Fruit fly (Drosophila melanogaster) whole organism, embryonic: Measurements from ENCODE around the gene CG4393.

Experiments
- Adf1 ChIP-seq: fragments of 200-800 bp; sonication (Bioruptor generic); IDR thresholded peaks from 2 replicates; pipeline ENCODE4 v1.3.6; 2022; ENCODE audit warnings: missing biosample characterization, missing genetic modification characterization
- Atf3 ChIP-seq: fragments of 200-800 bp; sonication (Bioruptor generic); optimal IDR thresholded peaks from 3 replicates; lab custom pipeline; 2016; ENCODE audit warnings: missing biosample characterization, missing genetic modification characterization
- B-H1 ChIP-seq: fragments of 200-800 bp; sonication (Bioruptor generic); IDR thresholded peaks from 3 replicates; pipeline ENCODE4 v1.3.6; 2022; ENCODE audit warnings: missing biosample characterization, missing genetic modification characterization
- CG10147 ChIP-seq: fragments of 200-800 bp; sonication (Bioruptor generic); optimal IDR thresholded peaks from 2 replicates; lab custom pipeline; 2019; ENCODE audit warnings: missing biosample characterization, mild to moderate bottlenecking, missing genetic modification characterization, moderate library complexity
- CG1024 ChIP-seq: fragments of 200-800 bp; sonication (Bioruptor generic); IDR thresholded peaks from 2 replicates; pipeline ENCODE4 v1.3.6; 2022; ENCODE audit warnings: missing biosample characterization, missing genetic modification characterization
- CG11398 ChIP-seq: fragments of 200-800 bp; sonication (Bioruptor generic); optimal IDR thresholded peaks from 2 replicates; lab custom pipeline; 2016; ENCODE audit warnings: missing biosample characterization, missing genetic modification characterization
- CG14050 ChIP-seq: fragments of 200-800 bp; sonication (Bioruptor generic); IDR thresholded peaks from 3 replicates; pipeline ENCODE4 v1.3.6; 2022; ENCODE audit warnings: missing biosample characterization, missing genetic modification characterization
- CG15696 ChIP-seq: fragments of 200-800 bp; sonication (Bioruptor generic); optimal IDR thresholded peaks from 2 replicates; lab custom pipeline; 2019; ENCODE audit warnings: missing biosample characterization, mild to moderate bottlenecking, missing genetic modification characterization, moderate library complexity
- CG17361 ChIP-seq: fragments of 200-800 bp; sonication (Bioruptor generic); IDR thresholded peaks from 3 replicates; pipeline ENCODE4 v1.3.6; 2022; ENCODE audit warnings: missing biosample characterization, missing genetic modification characterization
- CG1832 ChIP-seq: fragments of 200-800 bp; sonication (Bioruptor generic); optimal IDR thresholded peaks from 2 replicates; lab custom pipeline; 2017; ENCODE audit warnings: missing biosample characterization, mild to moderate bottlenecking, missing genetic modification characterization, inconsistent platforms
- CG2875 ChIP-seq: fragments of 200-800 bp; sonication (Bioruptor generic); optimal IDR thresholded peaks from 2 replicates; lab custom pipeline; 2017; ENCODE audit warnings: missing biosample characterization, mild to moderate bottlenecking, missing genetic modification characterization, missing genetic modification reagents
- CG4360 ChIP-seq: fragments of 200-800 bp; sonication (Bioruptor generic); IDR thresholded peaks from 2 replicates; pipeline ENCODE4 v1.3.6; 2022; ENCODE audit warnings: missing biosample characterization, missing genetic modification characterization
- CG4707 ChIP-seq: fragments of 200-800 bp; sonication (Bioruptor generic); optimal IDR thresholded peaks from 2 replicates; lab custom pipeline; 2018; ENCODE audit warnings: missing biosample characterization, mild to moderate bottlenecking, missing genetic modification characterization, moderate library complexity
- CG5953 ChIP-seq: fragments of 200-800 bp; sonication (Bioruptor generic); IDR thresholded peaks from 2 replicates; pipeline ENCODE4 v1.3.6; 2022; ENCODE audit warnings: missing biosample characterization, missing genetic modification characterization
- CG6683 ChIP-seq: fragments of 200-800 bp; sonication (Bioruptor generic); optimal IDR thresholded peaks from 2 replicates; lab custom pipeline; 2017; ENCODE audit warnings: missing biosample characterization, mild to moderate bottlenecking, missing genetic modification characterization, missing genetic modification reagents
- CG8944 ChIP-seq: fragments of 200-800 bp; sonication (Bioruptor generic); optimal IDR thresholded peaks from 3 replicates; lab custom pipeline; 2016; ENCODE audit warnings: missing biosample characterization, missing genetic modification characterization
- CG9932 ChIP-seq: fragments of 200-800 bp; sonication (Bioruptor generic); IDR thresholded peaks from 2 replicates; pipeline ENCODE4 v1.3.6; 2022; ENCODE audit warnings: missing biosample characterization, missing genetic modification characterization
- Chrac-16 ChIP-seq: fragments of 200-800 bp; sonication (Bioruptor generic); optimal IDR thresholded peaks from 3 replicates; lab custom pipeline; 2016; ENCODE audit warnings: missing biosample characterization, missing genetic modification characterization
- CkIIα-i1 ChIP-seq: fragments of 200-800 bp; sonication (Bioruptor generic); IDR thresholded peaks from 2 replicates; pipeline ENCODE4 v1.3.6; 2022; ENCODE audit warnings: missing biosample characterization, missing genetic modification characterization
- Dp ChIP-seq: fragments of 200-800 bp; sonication (Bioruptor generic); optimal IDR thresholded peaks from 2 replicates; lab custom pipeline; 2018; ENCODE audit warnings: missing biosample characterization, mild to moderate bottlenecking, missing genetic modification characterization, moderate library complexity
- H2.0 ChIP-seq: fragments of 200-800 bp; sonication (Bioruptor generic); IDR thresholded peaks from 2 replicates; pipeline ENCODE4 v1.3.6; 2022; ENCODE audit warnings: missing biosample characterization, missing genetic modification characterization
- HLH4C ChIP-seq: fragments of 200-800 bp; sonication (Bioruptor generic); IDR thresholded peaks from 3 replicates; pipeline ENCODE4 v1.3.6; 2022; ENCODE audit warnings: missing biosample characterization, missing genetic modification characterization; ENCODE audit not compliant: partially characterized antibody
- Lhr ChIP-seq: fragments of 200-800 bp; sonication (Bioruptor generic); optimal IDR thresholded peaks from 3 replicates; lab custom pipeline; 2017; ENCODE audit warnings: mild to moderate bottlenecking, missing biosample characterization, missing genetic modification reagents, missing genetic modification characterization
- Max ChIP-seq: fragments of 200-800 bp; sonication (Bioruptor generic); optimal IDR thresholded peaks from 2 replicates; lab custom pipeline; 2016; ENCODE audit warnings: missing biosample characterization, mild to moderate bottlenecking, missing genetic modification characterization
- Opbp ChIP-seq: fragments of 200-800 bp; sonication (Bioruptor generic); IDR thresholded peaks from 3 replicates; pipeline ENCODE4 v1.3.6; 2022; ENCODE audit warnings: missing biosample characterization, missing genetic modification characterization; ENCODE audit not compliant: partially characterized antibody
- Six4 ChIP-seq: fragments of 200-800 bp; sonication (Bioruptor generic); optimal IDR thresholded peaks from 2 replicates; lab custom pipeline; 2016; ENCODE audit warnings: missing biosample characterization, missing genetic modification characterization
- Sox102F ChIP-seq: fragments of 200-800 bp; sonication (Bioruptor generic); optimal IDR thresholded peaks from 2 replicates; lab custom pipeline; 2018; ENCODE audit warnings: missing biosample characterization, mild to moderate bottlenecking, missing genetic modification characterization, moderate library complexity
- Tbp ChIP-seq: fragments of >200 bp; optimal IDR thresholded peaks from 2 replicates; lab custom pipeline; 2018; ENCODE audit warnings: missing biosample characterization, missing genetic modification characterization
- bbx ChIP-seq: fragments of 200-800 bp; sonication (Bioruptor generic); IDR thresholded peaks from 2 replicates; pipeline ENCODE4 v1.3.6; 2022; ENCODE audit warnings: missing biosample characterization, missing genetic modification characterization; ENCODE audit not compliant: partially characterized antibody
- cas ChIP-seq: fragments of 200-800 bp; sonication (Bioruptor generic); IDR thresholded peaks from 2 replicates; pipeline ENCODE4 v1.3.6; 2022; ENCODE audit warnings: missing biosample characterization, missing genetic modification characterization
- cato ChIP-seq: fragments of 200-800 bp; sonication (Bioruptor generic); optimal IDR thresholded peaks from 2 replicates; lab custom pipeline; 2016; ENCODE audit warnings: missing biosample characterization, missing genetic modification characterization, borderline replicate concordance
- chn ChIP-seq: fragments of 200-800 bp; sonication (Bioruptor generic); optimal IDR thresholded peaks from 2 replicates; lab custom pipeline; 2016; ENCODE audit warnings: missing biosample characterization, missing genetic modification characterization
- eve ChIP-seq, 2 experiments: fragments of >200 bp; optimal IDR thresholded peaks; 2 replicates each; lab custom pipeline; 2017; ENCODE audit warnings: missing biosample characterization in 2 of 2, missing genetic modification characterization in 2 of 2
- gce ChIP-seq: fragments of 200-800 bp; sonication (Bioruptor generic); IDR thresholded peaks from 3 replicates; pipeline ENCODE4 v1.3.6; 2022; ENCODE audit warnings: missing biosample characterization, missing genetic modification characterization
- gcm ChIP-seq: fragments of 200-800 bp; sonication (Bioruptor generic); optimal IDR thresholded peaks from 2 replicates; lab custom pipeline; 2019; ENCODE audit warnings: missing biosample characterization, mild to moderate bottlenecking, missing genetic modification characterization, moderate library complexity
- grau ChIP-seq: fragments of 200-800 bp; optimal IDR thresholded peaks from 3 replicates; lab custom pipeline; 2019; ENCODE audit warnings: missing biosample characterization, mild to moderate bottlenecking, missing genetic modification characterization, moderate library complexity
- gt ChIP-seq: fragments of 200-800 bp; sonication (Bioruptor generic); IDR thresholded peaks from 2 replicates; pipeline ENCODE4 v1.3.6; 2022; ENCODE audit warnings: missing biosample characterization, missing genetic modification characterization
- ham ChIP-seq: fragments of 200-800 bp; sonication (Bioruptor generic); IDR thresholded peaks from 2 replicates; pipeline ENCODE4 v1.3.6; 2022; ENCODE audit warnings: missing biosample characterization, missing genetic modification characterization
- insv ChIP-seq, 2 experiments: fragments of 200-800 bp; sonication (Bioruptor generic); optimal IDR thresholded peaks; 3 replicates each; lab custom pipeline; 2016 to 2018; ENCODE audit warnings: missing biosample characterization in 2 of 2, missing genetic modification characterization in 2 of 2
- lbe ChIP-seq: fragments of 200-800 bp; sonication (Bioruptor generic); optimal IDR thresholded peaks from 2 replicates; lab custom pipeline; 2016; ENCODE audit warnings: missing biosample characterization, mild to moderate bottlenecking, missing genetic modification characterization
- nau ChIP-seq: fragments of 200-800 bp; sonication (Bioruptor generic); optimal IDR thresholded peaks from 3 replicates; lab custom pipeline; 2017; ENCODE audit warnings: missing biosample characterization, mild to moderate bottlenecking, missing genetic modification characterization, missing genetic modification reagents
- pita ChIP-seq: fragments of 200-800 bp; sonication (Bioruptor generic); optimal IDR thresholded peaks from 2 replicates; lab custom pipeline; 2017; ENCODE audit warnings: missing biosample characterization, mild to moderate bottlenecking, missing genetic modification characterization
- ro ChIP-seq: fragments of 200-800 bp; sonication (Bioruptor generic); IDR thresholded peaks from 2 replicates; pipeline ENCODE4 v1.3.6; 2022; ENCODE audit warnings: missing biosample characterization, missing genetic modification characterization
- sim ChIP-seq: fragments of 200-800 bp; sonication (Bioruptor generic); IDR thresholded peaks from 2 replicates; pipeline ENCODE4 v1.3.6; 2022; ENCODE audit warnings: missing biosample characterization, missing genetic modification characterization
- slou ChIP-seq: fragments of 200-800 bp; sonication (Bioruptor generic); optimal IDR thresholded peaks from 3 replicates; lab custom pipeline; 2016; ENCODE audit warnings: missing biosample characterization, missing genetic modification characterization
- slp2 ChIP-seq: fragments of 200-800 bp; sonication (Bioruptor generic); optimal IDR thresholded peaks from 2 replicates; lab custom pipeline; 2016; ENCODE audit warnings: missing biosample characterization, missing genetic modification characterization
- stwl ChIP-seq: fragments of 200-800 bp; sonication (Bioruptor generic); optimal IDR thresholded peaks from 3 replicates; lab custom pipeline; 2018; ENCODE audit warnings: missing biosample characterization, mild to moderate bottlenecking, missing genetic modification characterization, moderate library complexity
- tio ChIP-seq: fragments of 200-800 bp; sonication (Bioruptor generic); optimal IDR thresholded peaks from 2 replicates; lab custom pipeline; 2017; ENCODE audit warnings: missing biosample characterization, missing genetic modification characterization, inconsistent platforms
- usp ChIP-seq: fragments of >200 bp; optimal IDR thresholded peaks from 2 replicates; lab custom pipeline; 2017; ENCODE audit warnings: missing biosample characterization, missing genetic modification characterization
- wdn ChIP-seq: fragments of 200-800 bp; sonication (Bioruptor generic); IDR thresholded peaks from 2 replicates; pipeline ENCODE4 v1.3.6; 2022; ENCODE audit warnings: missing biosample characterization, missing genetic modification characterization

The CG4393 gene

DNA sequence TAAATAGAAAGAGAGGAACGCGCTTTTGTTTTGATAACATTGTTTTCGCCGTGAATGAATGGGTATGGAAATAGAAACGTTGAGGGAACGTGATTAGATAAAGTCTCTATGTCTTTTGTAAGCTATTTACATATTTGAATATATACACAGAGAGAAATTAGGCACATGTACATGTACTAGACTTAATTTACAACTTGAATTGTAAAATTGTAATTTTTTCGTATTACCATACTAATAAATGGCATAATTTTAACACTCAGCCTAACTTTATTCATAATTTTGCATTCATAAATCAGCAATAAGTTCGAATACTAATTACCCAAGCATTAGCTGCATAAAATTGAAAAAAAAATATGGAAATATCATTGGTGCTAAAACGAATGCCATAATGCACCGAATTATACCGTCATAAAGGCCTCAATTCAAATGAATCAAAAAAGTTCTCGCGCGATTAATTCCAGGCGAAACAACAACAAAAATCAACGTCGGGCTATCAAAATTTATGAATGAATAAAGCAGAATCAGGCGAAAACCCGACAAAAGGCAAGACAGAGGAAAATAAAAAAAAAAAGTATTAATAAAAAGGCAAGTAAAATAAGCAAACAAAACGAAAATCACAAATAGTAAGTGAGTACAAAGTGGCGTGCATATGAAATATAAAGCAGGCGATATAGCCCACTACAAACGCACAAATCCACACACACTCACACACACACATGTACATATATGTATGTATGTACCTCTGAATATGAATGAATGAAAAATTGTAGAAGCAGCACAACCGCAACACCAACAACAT, 51.8 kb downstream of the CG4393 start (continued):
- TF ChIP-seq gce (GFP tag; lab: Robert Waterston, UW) (0 out of 3 replicates have a peak, but pooled peaks have one; percentile 14), CG10147 (GFP tag; lab: Kevin White, UChicago) (peak; percentile 9), lbe (no peak), bbx (GFP tag; lab: Robert Waterston, UW) (no peak), Six4 (GFP tag; lab: Kevin White, UChicago) (peak; percentile 32), sim (GFP tag; lab: Robert Waterston, UW) (no peak), H2.0 (GFP tag; lab: Robert Waterston, UW) (no peak), wdn (GFP tag; lab: Robert Waterston, UW) (no peak), CG1832 (GFP tag; lab: Kevin White, UChicago) (no peak), CG14050 (GFP tag; lab: Robert Waterston, UW) (no peak), tio (GFP tag; lab: Kevin White, UChicago) (peak; percentile 51), HLH4C (no peak), Atf3 (GFP tag; lab: Kevin White, UChicago) (no peak), CG1024 (GFP tag; lab: Robert Waterston, UW) (no peak), CG11398 (GFP tag; lab: Kevin White, UChicago) (peak; percentile 25), B-H1 (no peak), cas (no peak), Adf1 (GFP tag; lab: Robert Waterston, UW) (no peak), CG5953 (GFP tag; lab: Robert Waterston, UW) (no peak), pita (GFP tag; lab: Kevin White, UChicago) (no peak), slp2 (GFP tag; lab: Kevin White, UChicago) (peak; percentile 24), grau (peak; percentile 72), cato (GFP tag; lab: Kevin White, UChicago) (peak; percentile 11), CG15696 (tag; lab: Kevin White, UChicago) (peak; percentile 61), CG4360 (GFP tag; lab: Robert Waterston, UW) (0 out of 2 replicates have a peak, but pooled peaks have one; percentile 15), CG17361 (GFP tag; lab: Robert Waterston, UW) (peak; percentile 79), gcm (GFP tag; lab: Kevin White, UChicago) (no peak), CG4707 (GFP tag; lab: Kevin White, UChicago) (no peak), slou (no peak), nau (GFP tag; lab: Kevin White, UChicago) (peak; percentile 26), CG6683 (GFP tag; lab: Kevin White, UChicago) (peak; percentile 7), gt (GFP tag; lab: Robert Waterston, UW) (0 out of 2 replicates have a peak, but pooled peaks have one; percentile 11), CG2875 (GFP tag; lab: Kevin White, UChicago) (peak; percentile 72), Lhr (no peak), CkIIα-i1 (GFP tag; lab: Robert Waterston, UW) (no peak), Sox102F (GFP tag; lab: Kevin White, UChicago) (peak; percentile 79), Chrac-16 (GFP tag; lab: Kevin White, UChicago) (peak; percentile 38), chn (GFP tag; lab: Kevin White, UChicago) (no peak), usp (GFP tag; lab: Kevin White, UChicago) (no peak), ro (GFP tag; lab: Robert Waterston, UW) (no peak), Max (peak; percentile 63), stwl (tag; lab: Kevin White, UChicago) (no peak), eve (GFP tag; optimal IDR thresholded peaks at IDR 0.05; lab: Kevin White, UChicago) (no peak), insv (GFP tag; optimal IDR thresholded peaks at IDR 0.05; lab: Kevin White, UChicago) (no peak), Tbp (GFP tag; lab: Kevin White, UChicago) (no peak), ham (no peak), Dp (GFP tag; lab: Kevin White, UChicago) (no peak), CG8944 (no peak), CG9932 (GFP tag; lab: Robert Waterston, UW) (no peak), Opbp (GFP tag; lab: Robert Waterston, UW) (no peak)
